Fruit fly (Drosophila melanogaster) whole organism, embryonic: ENCODE data around the gene CG32333.

Experiments
- Asciz ChIP-seq: fragments of 200-800 bp; sonication (Bioruptor generic); optimal IDR thresholded peaks from 2 replicates; lab custom pipeline; 2017; ENCODE audit warnings: missing biosample characterization, mild to moderate bottlenecking, missing genetic modification characterization, missing genetic modification reagents
- Atf6 ChIP-seq: fragments of 200-800 bp; sonication (Bioruptor generic); IDR thresholded peaks from 2 replicates; pipeline ENCODE4 v1.3.6; 2022; ENCODE audit warnings: missing biosample characterization, missing genetic modification characterization
- Awh ChIP-seq: fragments of 200-800 bp; sonication (Bioruptor generic); IDR thresholded peaks from 2 replicates; pipeline ENCODE4, ENCODE4 v1.3.6; 2022; ENCODE audit warnings: missing biosample characterization, missing genetic modification characterization
- CG10274 ChIP-seq: fragments of 200-800 bp; sonication (Bioruptor generic); optimal IDR thresholded peaks from 3 replicates; lab custom pipeline; 2017; ENCODE audit warnings: missing biosample characterization, mild to moderate bottlenecking, missing genetic modification characterization
- CG11560 ChIP-seq: fragments of 200-800 bp; sonication (Bioruptor generic); IDR thresholded peaks from 3 replicates; pipeline ENCODE4 v1.3.6; 2022; ENCODE audit warnings: missing biosample characterization, missing genetic modification characterization
- CG14441 ChIP-seq: fragments of 200-800 bp; sonication (Bioruptor generic); IDR thresholded peaks from 2 replicates; pipeline ENCODE4 v1.3.6; 2022; ENCODE audit warnings: missing biosample characterization, missing genetic modification characterization
- CG15011 ChIP-seq: fragments of 200-800 bp; sonication (Bioruptor generic); optimal IDR thresholded peaks from 3 replicates; lab custom pipeline; 2018; ENCODE audit warnings: missing biosample characterization, mild to moderate bottlenecking, missing genetic modification characterization
- CG17829 ChIP-seq: fragments of 200-800 bp; optimal IDR thresholded peaks from 2 replicates; lab custom pipeline; 2019; ENCODE audit warnings: missing biosample characterization, mild to moderate bottlenecking, missing genetic modification characterization, moderate library complexity
- CG1832 ChIP-seq: fragments of 200-800 bp; sonication (Bioruptor generic); optimal IDR thresholded peaks from 2 replicates; lab custom pipeline; 2017; ENCODE audit warnings: missing biosample characterization, mild to moderate bottlenecking, missing genetic modification characterization, inconsistent platforms
- CG2678 ChIP-seq: fragments of 200-800 bp; sonication (Bioruptor generic); optimal IDR thresholded peaks from 3 replicates; lab custom pipeline; 2019; ENCODE audit warnings: missing biosample characterization, mild to moderate bottlenecking, missing genetic modification characterization, moderate library complexity
- CG30431 ChIP-seq: fragments of 200-800 bp; sonication (Bioruptor generic); optimal IDR thresholded peaks from 2 replicates; lab custom pipeline; 2017; ENCODE audit warnings: missing biosample characterization, missing genetic modification characterization
- CG31224 ChIP-seq: fragments of 200-800 bp; sonication (Bioruptor generic); IDR thresholded peaks from 2 replicates; pipeline ENCODE4 v1.3.6; 2022; ENCODE audit warnings: missing biosample characterization, missing genetic modification characterization
- CG4360 ChIP-seq: fragments of 200-800 bp; sonication (Bioruptor generic); IDR thresholded peaks from 2 replicates; pipeline ENCODE4 v1.3.6; 2022; ENCODE audit warnings: missing biosample characterization, missing genetic modification characterization
- CG4707 ChIP-seq: fragments of 200-800 bp; sonication (Bioruptor generic); optimal IDR thresholded peaks from 2 replicates; lab custom pipeline; 2018; ENCODE audit warnings: missing biosample characterization, mild to moderate bottlenecking, missing genetic modification characterization, moderate library complexity
- CG4854 ChIP-seq: fragments of 200-800 bp; sonication (Bioruptor generic); optimal IDR thresholded peaks from 2 replicates; lab custom pipeline; 2016; ENCODE audit warnings: missing biosample characterization, missing genetic modification characterization, inconsistent platforms
- CG6689 ChIP-seq: fragments of 200-800 bp; sonication (Bioruptor generic); IDR thresholded peaks from 2 replicates; pipeline ENCODE4 v1.3.6; 2022; ENCODE audit warnings: missing biosample characterization, missing genetic modification characterization
- CG8281 ChIP-seq: fragments of 200-800 bp; sonication (Bioruptor generic); optimal IDR thresholded peaks from 2 replicates; lab custom pipeline; 2018; ENCODE audit warnings: missing biosample characterization, mild to moderate bottlenecking, missing genetic modification characterization, moderate library complexity
- CG8924 ChIP-seq: fragments of 200-800 bp; optimal IDR thresholded peaks from 3 replicates; lab custom pipeline; 2019; ENCODE audit warnings: missing biosample characterization, mild to moderate bottlenecking, missing genetic modification characterization, moderate library complexity
- CG9727 ChIP-seq: fragments of 200-800 bp; sonication (Bioruptor generic); optimal IDR thresholded peaks from 3 replicates; lab custom pipeline; 2017; ENCODE audit warnings: missing biosample characterization, mild to moderate bottlenecking, missing genetic modification characterization
- CG9876 ChIP-seq: fragments of 200-800 bp; sonication (Bioruptor generic); optimal IDR thresholded peaks from 2 replicates; lab custom pipeline; 2016; ENCODE audit warnings: missing biosample characterization, missing genetic modification characterization
- Dref ChIP-seq: fragments of 200-800 bp; sonication (Bioruptor generic); IDR thresholded peaks from 2 replicates; pipeline ENCODE4 v1.3.6; 2022; ENCODE audit warnings: missing biosample characterization, missing genetic modification characterization
- Fer1 ChIP-seq: fragments of 200-800 bp; sonication (Bioruptor generic); optimal IDR thresholded peaks from 2 replicates; lab custom pipeline; 2017; ENCODE audit warnings: missing biosample characterization, mild to moderate bottlenecking, missing genetic modification characterization
- Gug ChIP-seq: fragments of 200-800 bp; sonication (Bioruptor generic); IDR thresholded peaks from 4 replicates; pipeline ENCODE4 v1.3.6; 2022; ENCODE audit warnings: missing biosample characterization, missing genetic modification characterization
- HHEX ChIP-seq: fragments of 200-800 bp; sonication (Bioruptor generic); optimal IDR thresholded peaks from 3 replicates; lab custom pipeline; 2017; ENCODE audit warnings: missing biosample characterization, mild to moderate bottlenecking, missing genetic modification characterization, missing genetic modification reagents
- NfI ChIP-seq: fragments of 200-800 bp; sonication (Bioruptor generic); optimal IDR thresholded peaks from 3 replicates; lab custom pipeline; 2018; ENCODE audit warnings: missing biosample characterization, mild to moderate bottlenecking, missing genetic modification characterization, moderate library complexity
- Pdp1 ChIP-seq, 2 experiments: fragments of 200-800 bp; sonication (Bioruptor generic); optimal IDR thresholded peaks; 3 replicates each; lab custom pipeline; 2016; ENCODE audit warnings: missing biosample characterization in 2 of 2, missing genetic modification characterization in 2 of 2, mild to moderate bottlenecking in 1 of 2, moderate library complexity in 1 of 2
- bigmax ChIP-seq: fragments of 200-800 bp; sonication (Bioruptor generic); optimal IDR thresholded peaks from 2 replicates; lab custom pipeline; 2018; ENCODE audit warnings: missing biosample characterization, mild to moderate bottlenecking, missing genetic modification characterization
- ci ChIP-seq: fragments of 200-800 bp; sonication (Bioruptor generic); IDR thresholded peaks from 3 replicates; pipeline ENCODE4 v1.3.6; 2022; ENCODE audit warnings: missing biosample characterization, missing genetic modification characterization
- crol ChIP-seq: fragments of 200-800 bp; sonication (Bioruptor generic); IDR thresholded peaks from 2 replicates; pipeline ENCODE4 v1.3.6; 2022; ENCODE audit warnings: missing biosample characterization, missing genetic modification characterization
- crp ChIP-seq, 2 experiments: fragments of 200-800 bp; sonication (Bioruptor generic); optimal IDR thresholded peaks; 2 replicates in 1 of 2; 3 replicates in 1 of 2; lab custom pipeline; 2017; ENCODE audit warnings: missing biosample characterization in 2 of 2, missing genetic modification characterization in 2 of 2, mild to moderate bottlenecking in 1 of 2, moderate library complexity in 1 of 2
- da ChIP-seq: fragments of 200-800 bp; sonication (Bioruptor generic); optimal IDR thresholded peaks from 2 replicates; lab custom pipeline; 2016; ENCODE audit warnings: missing biosample characterization, missing genetic modification characterization
- disco-r ChIP-seq: fragments of 200-800 bp; sonication (Bioruptor generic); optimal IDR thresholded peaks from 2 replicates; lab custom pipeline; 2016; ENCODE audit warnings: missing biosample characterization, missing genetic modification characterization
- dpn ChIP-seq, 2 experiments: fragments of 200-800 bp; sonication (Bioruptor generic); optimal IDR thresholded peaks; 3 replicates each; lab custom pipeline; 2016; ENCODE audit warnings: missing biosample characterization in 2 of 2, missing genetic modification characterization in 2 of 2
- esg ChIP-seq: fragments of 200-800 bp; sonication (Bioruptor generic); conservative IDR thresholded peaks from 2 replicates; pipeline ENCODE4 v1.3.6; 2022; ENCODE audit warnings: missing biosample characterization, missing genetic modification characterization
- ewg ChIP-seq: fragments of 200-800 bp; sonication (Bioruptor generic); optimal IDR thresholded peaks from 3 replicates; lab custom pipeline; 2017; ENCODE audit warnings: mild to moderate bottlenecking, missing biosample characterization, missing genetic modification reagents, missing genetic modification characterization
- fru ChIP-seq: fragments of >200 bp; optimal IDR thresholded peaks from 2 replicates; lab custom pipeline; 2017
- insv ChIP-seq, 2 experiments: fragments of 200-800 bp; sonication (Bioruptor generic); optimal IDR thresholded peaks; 3 replicates each; lab custom pipeline; 2016 to 2018; ENCODE audit warnings: missing biosample characterization in 2 of 2, missing genetic modification characterization in 2 of 2
- kay ChIP-seq: fragments of 200-800 bp; sonication (Bioruptor generic); optimal IDR thresholded peaks from 2 replicates; lab custom pipeline; 2016; ENCODE audit warnings: missing biosample characterization, missing genetic modification characterization
- lilli ChIP-seq: fragments of 200-800 bp; sonication (Bioruptor generic); optimal IDR thresholded peaks from 3 replicates; lab custom pipeline; 2016; ENCODE audit warnings: missing biosample characterization, missing genetic modification characterization
- nmo ChIP-seq: fragments of 200-800 bp; sonication (Bioruptor generic); optimal IDR thresholded peaks from 2 replicates; lab custom pipeline; 2018; ENCODE audit warnings: missing biosample characterization, mild to moderate bottlenecking, missing genetic modification characterization, moderate library complexity
- pho ChIP-seq: fragments of 200-800 bp; sonication (Bioruptor generic); optimal IDR thresholded peaks from 2 replicates; lab custom pipeline; 2016; ENCODE audit warnings: missing biosample characterization, missing genetic modification characterization
- ranshi ChIP-seq: fragments of 200-800 bp; sonication (Bioruptor generic); IDR thresholded peaks from 2 replicates; pipeline ENCODE4 v1.3.6; 2022; ENCODE audit warnings: missing biosample characterization, missing genetic modification characterization
- rib ChIP-seq: fragments of 200-800 bp; sonication (Bioruptor generic); IDR thresholded peaks from 2 replicates; pipeline ENCODE4 v1.3.6; 2022; ENCODE audit warnings: missing biosample characterization, missing genetic modification characterization
- ro ChIP-seq: fragments of 200-800 bp; sonication (Bioruptor generic); IDR thresholded peaks from 2 replicates; pipeline ENCODE4 v1.3.6; 2022; ENCODE audit warnings: missing biosample characterization, missing genetic modification characterization
- run ChIP-seq: fragments of 200-800 bp; sonication (Bioruptor generic); optimal IDR thresholded peaks from 3 replicates; lab custom pipeline; 2018; ENCODE audit warnings: missing biosample characterization, mild to moderate bottlenecking, missing genetic modification characterization
- tna ChIP-seq: fragments of 200-800 bp; sonication (Bioruptor generic); IDR thresholded peaks from 2 replicates; pipeline ENCODE4 v1.3.6; 2022; ENCODE audit warnings: missing biosample characterization, missing genetic modification characterization; ENCODE audit not compliant: partially characterized antibody
- ttk ChIP-seq: fragments of 200-800 bp; sonication (Bioruptor generic); IDR thresholded peaks from 2 replicates; pipeline ENCODE4 v2.1.2; 2022; ENCODE audit warnings: missing biosample characterization, missing genetic modification characterization
- unc-4 ChIP-seq: fragments of 200-800 bp; sonication (Bioruptor generic); IDR thresholded peaks from 2 replicates; pipeline ENCODE4 v1.3.6; 2022; ENCODE audit warnings: missing biosample characterization, missing genetic modification characterization; ENCODE audit not compliant: partially characterized antibody
- vnd ChIP-seq: fragments of 200-800 bp; sonication (Bioruptor generic); IDR thresholded peaks from 3 replicates; pipeline ENCODE4 v1.3.6; 2022; ENCODE audit warnings: missing biosample characterization, missing genetic modification characterization; ENCODE audit not compliant: partially characterized antibody
- wek ChIP-seq: fragments of 200-800 bp; sonication (Bioruptor generic); optimal IDR thresholded peaks from 3 replicates; lab custom pipeline; 2018; ENCODE audit warnings: missing biosample characterization, mild to moderate bottlenecking, missing genetic modification characterization, moderate library complexity

The CG32333 gene

DNA sequence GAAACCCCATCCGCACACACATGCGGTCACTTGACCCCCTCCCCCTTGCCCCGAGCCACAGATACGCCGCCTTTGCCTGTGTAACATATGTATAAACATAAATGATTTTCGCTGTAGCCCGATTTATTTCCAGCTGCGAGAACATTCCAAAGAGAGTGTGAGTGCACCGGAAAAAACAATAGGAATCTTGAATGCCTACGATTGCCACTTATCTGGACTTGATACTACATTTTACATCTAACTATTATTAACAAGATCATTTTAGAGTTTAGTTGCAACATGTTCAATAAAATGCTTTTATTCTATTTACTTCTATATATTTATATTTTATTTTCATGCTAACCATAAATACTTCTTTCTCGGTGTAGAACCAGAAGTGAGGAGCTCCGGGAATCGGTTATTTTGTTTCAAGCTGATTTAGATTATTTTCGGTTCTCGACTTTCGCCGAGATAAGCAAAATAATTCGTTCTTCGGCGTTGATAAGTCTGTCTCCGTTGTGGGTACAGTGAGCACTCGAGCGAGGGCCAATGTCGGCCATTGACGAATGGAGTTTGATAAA is 24.4 kb downstream of the CG32333 start (continued):
- TF ChIP-seq crol (GFP tag; lab: Robert Waterston, UW) (peak; percentile 85), vnd (GFP tag; lab: Robert Waterston, UW) (no peak), kay (peak; percentile 22), lilli (GFP tag; lab: Kevin White, UChicago) (peak; percentile 70), CG14441 (GFP tag; lab: Robert Waterston, UW) (peak; percentile 71), pho (GFP tag; lab: Kevin White, UChicago) (peak; percentile 7), esg (GFP tag; lab: Robert Waterston, UW) (peak; percentile 68), CG8281 (tag; lab: Kevin White, UChicago) (peak; percentile 59), CG9876 (GFP tag; lab: Kevin White, UChicago) (no peak), CG15011 (GFP tag; lab: Kevin White, UChicago) (peak; percentile 79), Atf6 (GFP tag; lab: Robert Waterston, UW) (peak; percentile 77), ro (peak; percentile 61; the same call in 1 of the 2 replicates), Gug (peak; percentile 51), Dref (GFP tag; lab: Robert Waterston, UW) (no peak), CG4707 (GFP tag; lab: Kevin White, UChicago) (peak; percentile 50), rib (GFP tag; lab: Robert Waterston, UW) (no peak; the same call in 1 of the 2 replicates), unc-4 (no peak), insv (GFP tag; optimal IDR thresholded peaks at IDR 0.05; lab: Kevin White, UChicago) (peak in 1 of 2 experiments; percentile 30), ranshi (GFP tag; lab: Robert Waterston, UW) (peak; percentile 78; the same call in 1 of the 2 replicates), disco-r (no peak), Awh (GFP tag; lab: Robert Waterston, UW) (peak; percentile 51; the same call in 1 of the 2 replicates), bigmax (GFP tag; lab: Kevin White, UChicago) (no peak), fru (no peak), CG31224 (GFP tag; lab: Robert Waterston, UW) (peak; percentile 67), ttk (GFP tag; lab: Robert Waterston, UW) (peak; percentile 48), CG11560 (0 out of 3 replicates have a peak, but pooled peaks have one; percentile 48), CG10274 (GFP tag; lab: Kevin White, UChicago) (peak; percentile 37), CG17829 (tag; lab: Kevin White, UChicago) (peak; percentile 94), CG1832 (GFP tag; lab: Kevin White, UChicago) (no peak), CG30431 (GFP tag; lab: Kevin White, UChicago) (peak; percentile 60), ewg (GFP tag; lab: Kevin White, UChicago) (peak; percentile 65), dpn (GFP tag; optimal IDR thresholded peaks at IDR 0.05; lab: Kevin White, UChicago) (peak; percentile 12 to 81), Fer1 (GFP tag; lab: Kevin White, UChicago) (peak; percentile 83), Pdp1 (GFP tag; optimal IDR thresholded peaks at IDR 0.05; lab: Kevin White, UChicago) (peak; percentile 3 to 42), ci (GFP tag; lab: Robert Waterston, UW) (peak; percentile 90), HHEX (GFP tag; lab: Kevin White, UChicago) (peak; percentile 73), CG2678 (tag; lab: Kevin White, UChicago) (peak; percentile 90), CG8924 (tag; lab: Kevin White, UChicago) (peak; percentile 92), nmo (GFP tag; lab: Kevin White, UChicago) (peak; percentile 90), CG4854 (GFP tag; lab: Kevin White, UChicago) (peak; percentile 25), wek (GFP tag; lab: Kevin White, UChicago) (peak; percentile 11), CG4360 (GFP tag; lab: Robert Waterston, UW) (peak; percentile 69), CG6689 (peak; percentile 81), crp (GFP tag; optimal IDR thresholded peaks at IDR 0.05; lab: Kevin White, UChicago) (peak in 1 of 2 experiments; percentile 39), Asciz (GFP tag; lab: Kevin White, UChicago) (peak; percentile 74), run (tag; lab: Kevin White, UChicago) (peak; percentile 60), NfI (GFP tag; lab: Kevin White, UChicago) (peak; percentile 72), da (GFP tag; lab: Kevin White, UChicago) (no peak), tna (GFP tag; lab: Robert Waterston, UW) (no peak; the same call in 1 of the 2 replicates), CG9727 (GFP tag; lab: Kevin White, UChicago) (peak; percentile 89)
